Fruit fly (Drosophila melanogaster) whole organism, embryonic: ENCODE measurements around the gene Dic1.
A peak's percentile ranks its signal among the peaks of the same experiment; 100 is the strongest.

Experiments used
- Abd-B ChIP-seq: fragments of 200-800 bp; sonication (Bioruptor generic); optimal IDR thresholded peaks from 2 replicates; lab custom pipeline; 2018; ENCODE audit warnings: missing biosample characterization, mild to moderate bottlenecking, missing genetic modification characterization, moderate library complexity
- Antp ChIP-seq: fragments of 200-800 bp; sonication (Bioruptor generic); optimal IDR thresholded peaks from 3 replicates; lab custom pipeline; 2016; ENCODE audit warnings: missing biosample characterization, missing genetic modification characterization
- Bdp1 ChIP-seq: fragments of 200-800 bp; sonication (Bioruptor generic); optimal IDR thresholded peaks from 3 replicates; lab custom pipeline; 2016; ENCODE audit warnings: missing biosample characterization, missing genetic modification characterization
- CG11723 ChIP-seq: fragments of 200-800 bp; sonication (Bioruptor generic); optimal IDR thresholded peaks from 2 replicates; lab custom pipeline; 2017; ENCODE audit warnings: missing biosample characterization, mild to moderate bottlenecking, missing genetic modification characterization
- CG12769 ChIP-seq: fragments of 200-800 bp; sonication (Bioruptor generic); optimal IDR thresholded peaks from 2 replicates; lab custom pipeline; 2019; ENCODE audit warnings: missing biosample characterization, mild to moderate bottlenecking, missing genetic modification characterization, moderate library complexity
- CG13123 ChIP-seq: fragments of 200-800 bp; sonication (Bioruptor generic); optimal IDR thresholded peaks from 2 replicates; lab custom pipeline; 2016; ENCODE audit warnings: missing biosample characterization, missing genetic modification characterization
- CG1603 ChIP-seq: fragments of 200-800 bp; sonication (Bioruptor generic); optimal IDR thresholded peaks from 2 replicates; lab custom pipeline; 2019; ENCODE audit warnings: missing biosample characterization, mild to moderate bottlenecking, missing genetic modification characterization, moderate library complexity
- CG17361 ChIP-seq: fragments of 200-800 bp; sonication (Bioruptor generic); IDR thresholded peaks from 3 replicates; pipeline ENCODE4 v1.3.6; 2022; ENCODE audit warnings: missing biosample characterization, missing genetic modification characterization
- CG18011 ChIP-seq: fragments of 200-800 bp; sonication (Bioruptor generic); optimal IDR thresholded peaks from 2 replicates; lab custom pipeline; 2017; ENCODE audit warnings: missing biosample characterization, missing genetic modification characterization, mild to moderate bottlenecking, moderate library complexity, missing genotype
- CG2129 ChIP-seq: fragments of 200-800 bp; sonication (Bioruptor generic); IDR thresholded peaks from 2 replicates; pipeline ENCODE4 v1.3.6; 2022; ENCODE audit warnings: missing biosample characterization, missing genetic modification characterization; ENCODE audit not compliant: partially characterized antibody
- CG2678 ChIP-seq: fragments of 200-800 bp; sonication (Bioruptor generic); optimal IDR thresholded peaks from 3 replicates; lab custom pipeline; 2019; ENCODE audit warnings: missing biosample characterization, mild to moderate bottlenecking, missing genetic modification characterization, moderate library complexity
- CG2875 ChIP-seq: fragments of 200-800 bp; sonication (Bioruptor generic); optimal IDR thresholded peaks from 2 replicates; lab custom pipeline; 2017; ENCODE audit warnings: missing biosample characterization, mild to moderate bottlenecking, missing genetic modification characterization, missing genetic modification reagents
- CG34422 ChIP-seq: fragments of 200-800 bp; sonication (Bioruptor generic); IDR thresholded peaks from 3 replicates; pipeline ENCODE4 v1.3.6; 2022; ENCODE audit warnings: missing biosample characterization, missing genetic modification characterization
- CG4360 ChIP-seq: fragments of 200-800 bp; sonication (Bioruptor generic); IDR thresholded peaks from 2 replicates; pipeline ENCODE4 v1.3.6; 2022; ENCODE audit warnings: missing biosample characterization, missing genetic modification characterization
- CG4820 ChIP-seq: fragments of 200-800 bp; sonication (Bioruptor generic); optimal IDR thresholded peaks from 3 replicates; lab custom pipeline; 2016; ENCODE audit warnings: missing biosample characterization, missing genetic modification characterization
- CG4854 ChIP-seq: fragments of 200-800 bp; sonication (Bioruptor generic); optimal IDR thresholded peaks from 2 replicates; lab custom pipeline; 2016; ENCODE audit warnings: missing biosample characterization, missing genetic modification characterization, inconsistent platforms
- CG7839 ChIP-seq: fragments of 200-800 bp; sonication (Bioruptor generic); optimal IDR thresholded peaks from 3 replicates; lab custom pipeline; 2018; ENCODE audit warnings: missing biosample characterization, mild to moderate bottlenecking, missing genetic modification characterization, moderate library complexity
- CG7963 ChIP-seq: fragments of 200-800 bp; sonication (Bioruptor generic); IDR thresholded peaks from 3 replicates; pipeline ENCODE4 v1.3.6; 2022; ENCODE audit warnings: missing biosample characterization, missing genetic modification characterization; ENCODE audit not compliant: partially characterized antibody
- CG8944 ChIP-seq: fragments of 200-800 bp; sonication (Bioruptor generic); optimal IDR thresholded peaks from 3 replicates; lab custom pipeline; 2016; ENCODE audit warnings: missing biosample characterization, missing genetic modification characterization
- CG9932 ChIP-seq: fragments of 200-800 bp; sonication (Bioruptor generic); IDR thresholded peaks from 2 replicates; pipeline ENCODE4 v1.3.6; 2022; ENCODE audit warnings: missing biosample characterization, missing genetic modification characterization
- Doc3 ChIP-seq: fragments of 200-800 bp; sonication (Bioruptor generic); IDR thresholded peaks from 3 replicates; pipeline ENCODE4 v1.3.6; 2022; ENCODE audit warnings: missing biosample characterization, missing genetic modification characterization; ENCODE audit not compliant: partially characterized antibody
- E2f2 ChIP-seq: fragments of 200-800 bp; sonication (Bioruptor generic); IDR thresholded peaks from 2 replicates; pipeline ENCODE4 v1.3.6; 2022; ENCODE audit warnings: missing biosample characterization, missing genetic modification characterization
- Eip74EF ChIP-seq, 2 experiments: fragments of 200-800 bp in 1 of 2; fragments of >200 bp in 1 of 2; sonication (Bioruptor generic) in 1 of 2; optimal IDR thresholded peaks; 2 replicates each; lab custom pipeline; 2017 to 2019; ENCODE audit warnings: missing biosample characterization in 2 of 2, missing genetic modification characterization in 2 of 2, mild to moderate bottlenecking in 1 of 2, moderate library complexity in 1 of 2
- Elba2 ChIP-seq: fragments of 200-800 bp; sonication (Bioruptor generic); optimal IDR thresholded peaks from 3 replicates; lab custom pipeline; 2016; ENCODE audit warnings: missing biosample characterization, missing genetic modification characterization
- Fer3 ChIP-seq: fragments of 200-800 bp; sonication (Bioruptor generic); optimal IDR thresholded peaks from 2 replicates; lab custom pipeline; 2018; ENCODE audit warnings: missing biosample characterization, mild to moderate bottlenecking, missing genetic modification characterization, moderate library complexity
- HLH4C ChIP-seq: fragments of 200-800 bp; sonication (Bioruptor generic); IDR thresholded peaks from 3 replicates; pipeline ENCODE4 v1.3.6; 2022; ENCODE audit warnings: missing biosample characterization, missing genetic modification characterization; ENCODE audit not compliant: partially characterized antibody
- HLH54F ChIP-seq: fragments of 200-800 bp; sonication (Bioruptor generic); optimal IDR thresholded peaks from 3 replicates; lab custom pipeline; 2016; ENCODE audit warnings: missing biosample characterization, missing genetic modification characterization
- Myb ChIP-seq: fragments of 200-800 bp; sonication (Bioruptor generic); optimal IDR thresholded peaks from 2 replicates; lab custom pipeline; 2016; ENCODE audit warnings: missing biosample characterization, missing genetic modification characterization
- Scr ChIP-seq: fragments of 200-800 bp; sonication (Bioruptor generic); IDR thresholded peaks from 2 replicates; pipeline ENCODE4 v1.3.6; 2022; ENCODE audit warnings: missing biosample characterization, missing genetic modification characterization; ENCODE audit not compliant: partially characterized antibody
- Sry-δ ChIP-seq: fragments of 200-800 bp; sonication (Bioruptor generic); optimal IDR thresholded peaks from 2 replicates; lab custom pipeline; 2016; ENCODE audit warnings: missing biosample characterization, missing genetic modification characterization
- Stat92E ChIP-seq, 3 experiments: fragments of >200 bp in 2 of 3; fragments of 200-800 bp in 1 of 3; sonication (Bioruptor generic) in 1 of 3; optimal IDR thresholded peaks; 2 replicates each; lab custom pipeline; 2017 to 2019; ENCODE audit warnings: missing biosample characterization in 3 of 3, missing genetic modification characterization in 3 of 3, mild to moderate bottlenecking in 1 of 3, moderate library complexity in 1 of 3
- ab ChIP-seq: fragments of 200-800 bp; sonication (Bioruptor generic); optimal IDR thresholded peaks from 2 replicates; lab custom pipeline; 2016; ENCODE audit warnings: missing biosample characterization, missing genetic modification characterization
- bcd ChIP-seq: fragments of 200-800 bp; sonication (Bioruptor generic); optimal IDR thresholded peaks from 2 replicates; lab custom pipeline; 2017; ENCODE audit warnings: missing biosample characterization, mild to moderate bottlenecking, missing genetic modification characterization
- ems ChIP-seq: fragments of 200-800 bp; sonication (Bioruptor generic); optimal IDR thresholded peaks from 3 replicates; lab custom pipeline; 2016; ENCODE audit warnings: missing biosample characterization, missing genetic modification characterization
- gfzf ChIP-seq: fragments of 200-800 bp; sonication (Bioruptor generic); optimal IDR thresholded peaks from 2 replicates; lab custom pipeline; 2016; ENCODE audit warnings: missing biosample characterization, mild to moderate bottlenecking, missing genetic modification characterization, moderate library complexity
- inv ChIP-seq: fragments of 200-800 bp; sonication (Bioruptor generic); IDR thresholded peaks from 2 replicates; pipeline ENCODE4 v1.3.6; 2022; ENCODE audit warnings: missing biosample characterization, missing genetic modification characterization; ENCODE audit not compliant: partially characterized antibody
- kay ChIP-seq: fragments of 200-800 bp; sonication (Bioruptor generic); optimal IDR thresholded peaks from 2 replicates; lab custom pipeline; 2016; ENCODE audit warnings: missing biosample characterization, missing genetic modification characterization
- lov ChIP-seq, 2 experiments: fragments of 200-800 bp in 1 of 2; fragments of >200 bp in 1 of 2; sonication (Bioruptor generic) in 1 of 2; IDR thresholded peaks in 1 of 2; optimal IDR thresholded peaks in 1 of 2; 2 replicates in 1 of 2; 3 replicates in 1 of 2; pipeline versions ENCODE4 v1.3.6 to Lab custom; 2017 to 2022; ENCODE audit warnings: missing biosample characterization in 1 of 2, missing genetic modification characterization in 1 of 2
- odd ChIP-seq: fragments of 200-800 bp; sonication (Bioruptor generic); optimal IDR thresholded peaks from 2 replicates; lab custom pipeline; 2017; ENCODE audit warnings: missing biosample characterization, mild to moderate bottlenecking, missing genetic modification characterization
- phol ChIP-seq: fragments of 200-800 bp; sonication (Bioruptor generic); optimal IDR thresholded peaks from 3 replicates; lab custom pipeline; 2018; ENCODE audit warnings: missing biosample characterization, mild to moderate bottlenecking, missing genetic modification characterization, moderate library complexity
- sc ChIP-seq, 3 experiments: fragments of >200 bp in 2 of 3; fragments of 200-800 bp in 1 of 3; sonication (Bioruptor generic) in 1 of 3; optimal IDR thresholded peaks; 2 replicates in 2 of 3; 3 replicates in 1 of 3; lab custom pipeline; 2017; ENCODE audit warnings: mild to moderate bottlenecking in 1 of 3, missing biosample characterization in 1 of 3, missing genetic modification characterization in 1 of 3, missing genetic modification reagents in 1 of 3
- slp2 ChIP-seq: fragments of 200-800 bp; sonication (Bioruptor generic); optimal IDR thresholded peaks from 2 replicates; lab custom pipeline; 2016; ENCODE audit warnings: missing biosample characterization, missing genetic modification characterization
- sob ChIP-seq: fragments of 200-800 bp; sonication (Bioruptor generic); IDR thresholded peaks from 2 replicates; pipeline ENCODE4 v1.3.6; 2022; ENCODE audit warnings: missing biosample characterization, missing genetic modification characterization
- unc-4 ChIP-seq: fragments of 200-800 bp; sonication (Bioruptor generic); IDR thresholded peaks from 2 replicates; pipeline ENCODE4 v1.3.6; 2022; ENCODE audit warnings: missing biosample characterization, missing genetic modification characterization; ENCODE audit not compliant: partially characterized antibody
- zen ChIP-seq: fragments of 200-800 bp; sonication (Bioruptor generic); optimal IDR thresholded peaks from 3 replicates; lab custom pipeline; 2018; ENCODE audit warnings: missing biosample characterization, mild to moderate bottlenecking, missing genetic modification characterization, moderate library complexity

Dic1 gene

DNA sequence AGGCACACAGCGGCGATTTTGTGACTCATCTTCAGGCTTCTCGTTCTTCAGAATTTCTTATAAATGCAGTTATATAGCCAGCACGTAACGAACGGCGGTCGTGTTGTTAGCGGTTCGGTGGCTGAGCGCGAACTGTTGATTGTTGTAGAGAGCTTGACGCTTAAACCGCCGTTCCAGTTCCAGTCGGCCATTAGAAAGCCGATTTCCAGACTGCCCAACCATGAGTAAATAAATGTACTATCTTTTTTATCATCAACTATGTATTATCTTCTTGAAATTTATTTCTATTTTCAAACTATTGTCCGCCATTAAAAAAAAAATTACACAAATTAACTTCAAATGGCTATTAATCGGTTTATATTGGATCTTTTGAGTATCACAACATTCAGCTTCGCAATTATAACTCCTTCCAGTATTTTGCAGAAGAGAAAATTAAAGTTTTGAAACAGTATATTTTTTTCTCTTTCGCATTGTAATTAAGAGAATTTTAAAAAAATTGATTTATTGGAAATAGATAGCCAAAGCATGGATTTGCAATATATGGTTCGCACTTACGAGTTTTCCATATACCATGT lies 37.1 kb downstream of the Dic1 start, which contains the start of gene GILT1 (continued):
- TF ChIP-seq gfzf, result peak; percentile 49
- TF ChIP-seq kay (GFP tag; lab: Kevin White, UChicago), result peak; percentile 10
- peak in 1 of 3 experiments; percentile 50 for TF ChIP-seq Stat92E (GFP tag; optimal IDR thresholded peaks at IDR 0.05; lab: Kevin White, UChicago)
- TF ChIP-seq zen, result no peak
- TF ChIP-seq unc-4 (GFP tag; lab: Robert Waterston, UW), result 0 out of 2 replicates have a peak, but pooled peaks have one; percentile 16

DNA sequence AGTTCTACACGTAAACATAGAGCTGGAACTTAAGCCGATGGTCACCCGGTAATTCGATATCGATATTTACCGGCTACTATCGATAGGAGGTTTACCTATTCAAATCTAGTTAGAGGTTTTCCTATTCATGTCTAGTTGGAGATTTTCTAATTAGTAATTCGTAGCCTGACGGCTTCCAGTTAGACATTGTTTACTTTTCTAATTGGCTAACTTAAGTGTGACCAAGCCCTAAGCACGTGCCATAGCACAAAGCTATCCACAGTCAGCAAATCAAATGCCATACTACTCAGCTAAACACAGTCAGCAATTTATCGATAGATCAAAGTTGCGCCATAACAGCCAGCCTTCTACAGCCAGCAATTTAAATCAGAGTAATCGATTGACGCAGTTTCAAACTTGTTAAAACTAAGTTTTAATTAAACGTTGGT lies 38.3 kb downstream of the Dic1 start, which contains the start of gene Dpm3:
Gene Dpm3 (minus strand): TSS at position 20 of the 428 bp plus-strand sequence.
- peak; percentile 38 for TF ChIP-seq CG13123
- TF ChIP-seq CG18011 (GFP tag; lab: Kevin White, UChicago), result peak; percentile 100
- peak; percentile 5 for TF ChIP-seq CG7839
- TF ChIP-seq ems (GFP tag; lab: Kevin White, UChicago), result no peak
- peak; percentile 71 for TF ChIP-seq CG12769 (tag; lab: Kevin White, UChicago)
- TF ChIP-seq CG4360 (GFP tag; lab: Robert Waterston, UW), result no peak
- peak; percentile 86 for TF ChIP-seq CG1603 (tag; lab: Kevin White, UChicago)
- peak; percentile 97 for TF ChIP-seq Myb (GFP tag; lab: Kevin White, UChicago)
- TF ChIP-seq CG11723 (GFP tag; lab: Kevin White, UChicago), result no peak
- peak; percentile 82 for TF ChIP-seq CG2129 (GFP tag; lab: Robert Waterston, UW)
- no peak for TF ChIP-seq CG4854 (GFP tag; lab: Kevin White, UChicago)
- peak; percentile 95 for TF ChIP-seq Doc3 (GFP tag; lab: Robert Waterston, UW)
- TF ChIP-seq CG17361 (GFP tag; lab: Robert Waterston, UW), result 0 out of 3 replicates have a peak, but pooled peaks have one; percentile 31
- peak; percentile 56 for TF ChIP-seq sob (GFP tag; lab: Robert Waterston, UW)
- peak; percentile 52 for TF ChIP-seq CG8944 (GFP tag; lab: Kevin White, UChicago)
- peak; percentile 22 for TF ChIP-seq slp2 (GFP tag; lab: Kevin White, UChicago)
- TF ChIP-seq CG4820 (GFP tag; lab: Kevin White, UChicago), result peak; percentile 17
- peak; percentile 41 for TF ChIP-seq bcd (GFP tag; lab: Kevin White, UChicago)
- TF ChIP-seq sc (optimal IDR thresholded peaks at IDR 0.05; lab: Kevin White, UChicago), result no peak
- no peak for TF ChIP-seq sc (GFP tag; optimal IDR thresholded peaks at IDR 0.05; lab: Kevin White, UChicago)
- TF ChIP-seq CG7963, result peak; percentile 73; the same call in 2 of the 3 replicates
- no peak for TF ChIP-seq odd (GFP tag; lab: Kevin White, UChicago)
- peak; percentile 96 for TF ChIP-seq E2f2 (GFP tag; lab: Robert Waterston, UW)
- peak; percentile 70 for TF ChIP-seq phol
- peak; percentile 93 for TF ChIP-seq Scr (GFP tag; lab: Robert Waterston, UW)
- peak; percentile 39 for TF ChIP-seq Bdp1
- TF ChIP-seq ab (GFP tag; lab: Kevin White, UChicago), result no peak
- TF ChIP-seq HLH54F, result peak; percentile 62
- TF ChIP-seq Sry-δ (GFP tag; lab: Kevin White, UChicago), result peak; percentile 97
- TF ChIP-seq CG34422 (GFP tag; lab: Robert Waterston, UW), result peak; percentile 79
- peak; percentile 92 for TF ChIP-seq HLH4C (GFP tag; lab: Robert Waterston, UW)
- TF ChIP-seq Elba2 (GFP tag; lab: Kevin White, UChicago), result peak; percentile 100
- no peak for TF ChIP-seq lov (optimal IDR thresholded peaks at IDR 0.05; lab: Kevin White, UChicago)
- TF ChIP-seq lov (GFP tag; IDR thresholded peaks at IDR 0.05; lab: Robert Waterston, UW), result no peak
- TF ChIP-seq Antp (GFP tag; lab: Kevin White, UChicago), result peak; percentile 40
- peak; percentile 18 for TF ChIP-seq CG2678 (tag; lab: Kevin White, UChicago)
- TF ChIP-seq Fer3 (tag; lab: Kevin White, UChicago), result no peak
- no peak for TF ChIP-seq Eip74EF (GFP tag; optimal IDR thresholded peaks at IDR 0.05; lab: Kevin White, UChicago)
- no peak for TF ChIP-seq CG2875 (GFP tag; lab: Kevin White, UChicago)
- peak; percentile 85 for TF ChIP-seq Abd-B (GFP tag; lab: Kevin White, UChicago)
- TF ChIP-seq CG9932, result peak; percentile 68
- TF ChIP-seq inv (GFP tag; lab: Robert Waterston, UW), result peak; percentile 89
